Fruit fly (Drosophila melanogaster): ENCODE data around the gene Tg.

DNA sequence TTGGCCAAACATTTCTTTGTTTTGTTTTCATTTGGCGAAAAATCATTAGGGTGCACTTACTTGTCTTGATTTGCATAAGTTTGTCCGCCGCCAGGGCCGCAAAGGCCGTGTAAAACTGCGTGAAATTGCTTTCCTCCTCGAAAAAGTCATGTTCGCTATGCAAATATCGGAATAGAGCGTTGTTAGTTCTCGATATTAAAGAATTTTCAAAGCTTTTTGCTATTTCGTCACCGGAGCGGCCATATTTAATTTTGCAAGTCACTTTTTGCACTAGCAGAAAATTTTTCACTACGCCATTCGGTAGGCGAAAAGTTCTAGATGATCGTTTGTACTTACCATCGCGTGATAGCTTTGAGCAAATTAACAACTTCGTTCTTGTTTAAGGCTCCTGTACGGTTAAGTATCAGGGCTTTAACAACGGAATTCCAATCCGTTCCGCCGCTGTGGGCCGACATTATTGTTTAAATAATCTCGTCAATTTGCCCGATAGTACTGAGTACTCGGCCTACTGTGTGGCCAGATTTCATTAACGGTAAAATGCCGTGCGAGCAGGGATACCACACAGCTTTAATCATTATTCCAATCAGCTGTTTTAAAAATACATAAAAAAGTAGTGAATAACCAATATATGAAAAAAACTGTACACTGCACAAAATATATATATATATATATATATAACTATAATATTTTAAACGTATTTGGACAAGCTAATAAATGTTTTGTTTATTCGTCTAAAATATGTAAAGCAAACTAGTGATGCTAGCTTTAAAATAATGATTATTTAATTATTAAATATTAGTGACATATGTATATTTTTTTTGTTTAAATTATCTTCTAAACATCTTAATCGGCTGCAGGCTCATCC, 60.1 kb downstream of the Tg start, which contains the start of gene poe:
- TF ChIP-seq CG8478 (optimal IDR thresholded peaks at IDR 0.05) (no peak), CTCF (optimal IDR thresholded peaks at IDR 0.05) (no peak)

Measured in S2 (cell line).